Worm (Caenorhabditis elegans) whole organism, L2 larva: ENCODE results near the gene srt-65.

Experiments
- egl-27 ChIP-seq: sonication (generic microtip); optimal IDR thresholded peaks from 3 replicates; lab custom pipeline; 2017; ENCODE audit warnings: missing biosample characterization, missing genetic modification reagents, missing genetic modification characterization
- elt-3 ChIP-seq: sonication (generic microtip); optimal IDR thresholded peaks from 2 replicates; lab custom pipeline; 2017; ENCODE audit warnings: missing biosample characterization, missing genetic modification characterization
- lin-11 ChIP-seq: fragments of 150-350 bp; sonication (generic microtip); optimal IDR thresholded peaks from 2 replicates; lab custom pipeline; 2014; ENCODE audit warnings: missing biosample characterization, missing genetic modification characterization, inconsistent platforms, mixed read lengths
- nhr-11 ChIP-seq: fragments of 150-350 bp; optimal IDR thresholded peaks from 2 replicates; lab custom pipeline; 2014; ENCODE audit warnings: missing biosample characterization, missing genetic modification characterization
- unc-39 ChIP-seq: fragments of 150-350 bp; optimal IDR thresholded peaks from 2 replicates; lab custom pipeline; 2014; ENCODE audit warnings: missing biosample characterization, missing genetic modification characterization
- ztf-11 ChIP-seq: sonication (generic microtip); optimal IDR thresholded peaks from 2 replicates; lab custom pipeline; 2017; ENCODE audit warnings: missing biosample characterization, missing genetic modification characterization
- ztf-4 ChIP-seq: fragments of 150-350 bp; optimal IDR thresholded peaks from 2 replicates; lab custom pipeline; 2014; ENCODE audit warnings: missing biosample characterization, missing genetic modification characterization

DNA sequence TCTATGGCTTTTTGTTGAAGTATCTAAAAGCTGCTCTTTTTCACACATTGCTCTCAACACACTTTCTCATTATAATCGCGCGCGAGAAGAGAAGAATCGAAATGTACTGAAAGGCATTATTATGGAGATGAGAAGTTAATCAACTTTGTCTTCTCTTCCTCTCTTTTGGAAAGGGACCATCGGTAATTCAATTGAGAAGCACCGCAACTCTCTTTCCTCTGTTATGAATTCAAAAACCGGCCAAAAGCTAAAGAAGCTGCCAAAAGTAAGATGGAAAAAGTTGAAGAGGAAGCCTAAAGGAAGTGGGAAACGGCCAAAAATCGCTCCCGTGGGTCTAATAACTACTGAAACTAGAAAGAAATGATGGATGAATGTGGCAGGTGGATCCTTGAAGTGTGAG is 27.5 kb upstream of the srt-65 start:
- TF ChIP-seq nhr-11: no peak
- TF ChIP-seq egl-27 (tag; lab: Kevin White, UChicago): no peak
- no peak for TF ChIP-seq ztf-4 (tag; lab: Kevin White, UChicago)
- TF ChIP-seq elt-3 (tag; lab: Kevin White, UChicago): no peak
- no peak for TF ChIP-seq unc-39
- no peak for TF ChIP-seq lin-11
- TF ChIP-seq ztf-11 (tag; lab: Kevin White, UChicago): no peak
